Fruit fly (Drosophila melanogaster) whole organism, wandering third instar larva: ENCODE results near the gene CG33502.

Source experiments
- Abd-B ChIP-seq: fragments of >200 bp; optimal IDR thresholded peaks from 2 replicates; lab custom pipeline; 2017; ENCODE audit warnings: missing biosample characterization, missing genetic modification characterization
- Dfd ChIP-seq: fragments of >200 bp; optimal IDR thresholded peaks from 2 replicates; lab custom pipeline; 2017; ENCODE audit warnings: missing biosample characterization, missing genetic modification characterization
- Myc ChIP-seq: fragments of >200 bp; optimal IDR thresholded peaks from 2 replicates; lab custom pipeline; 2017
- Rel ChIP-seq, 2 experiments: fragments of 200-800 bp; sonication (Bioruptor generic) in 1 of 2; optimal IDR thresholded peaks; 2 replicates in 1 of 2; 3 replicates in 1 of 2; lab custom pipeline; 2016 to 2019; ENCODE audit warnings: mild to moderate bottlenecking in 2 of 2, missing biosample characterization in 2 of 2, missing genetic modification characterization in 2 of 2, moderate library complexity in 1 of 2
- fru ChIP-seq: fragments of 200-800 bp; sonication (Bioruptor generic); optimal IDR thresholded peaks from 3 replicates; lab custom pipeline; 2016; ENCODE audit warnings: missing biosample characterization, mild to moderate bottlenecking, missing genetic modification characterization
- psq ChIP-seq: fragments of 200-800 bp; sonication (Bioruptor generic); optimal IDR thresholded peaks from 3 replicates; lab custom pipeline; 2017; ENCODE audit warnings: missing biosample characterization, mild to moderate bottlenecking, missing genetic modification characterization, moderate library complexity

DNA sequence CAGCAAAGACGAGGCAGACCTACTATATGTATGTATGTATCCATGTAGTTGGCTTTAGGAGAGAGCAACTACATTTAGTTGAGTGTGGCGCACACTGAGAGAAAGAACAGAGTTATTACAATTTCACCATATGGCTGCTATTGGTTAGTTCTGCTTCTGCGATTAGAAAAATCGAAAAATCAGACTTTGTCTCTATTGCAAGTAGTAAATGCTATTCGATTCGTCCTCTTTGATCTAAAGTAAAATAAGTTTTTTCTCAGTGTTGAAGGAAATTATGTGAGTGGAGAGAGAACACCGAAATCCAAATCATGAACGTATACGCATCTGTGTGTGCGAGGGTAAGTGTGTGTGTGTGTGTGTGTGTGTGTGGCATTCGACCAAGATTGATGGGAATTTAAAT lies 17.4 kb downstream of the CG33502 start:
- no peak for TF ChIP-seq Myc (lab: Kevin White, UChicago)
- TF ChIP-seq fru (GFP tag; lab: Kevin White, UChicago) = peak; percentile 93
- peak; percentile 68 for TF ChIP-seq psq
- TF ChIP-seq Rel (GFP tag; optimal IDR thresholded peaks at IDR 0.05; lab: Kevin White, UChicago) = peak; percentile 22
- peak; percentile 54 for TF ChIP-seq Rel (tag; optimal IDR thresholded peaks at IDR 0.05; lab: Kevin White, UChicago)
- TF ChIP-seq Abd-B (GFP tag; lab: Kevin White, UChicago) = no peak
- peak; percentile 44 for TF ChIP-seq Dfd (GFP tag; lab: Kevin White, UChicago)
